Fruit fly (Drosophila melanogaster) whole organism, embryonic: ENCODE results near the gene CG42324.

Source experiments
- Awh ChIP-seq: fragments of 200-800 bp; sonication (Bioruptor generic); IDR thresholded peaks from 2 replicates; pipeline ENCODE4, ENCODE4 v1.3.6; 2022; ENCODE audit warnings: missing biosample characterization, missing genetic modification characterization
- BtbVII ChIP-seq: fragments of 200-800 bp; sonication (Bioruptor generic); optimal IDR thresholded peaks from 3 replicates; lab custom pipeline; 2017; ENCODE audit warnings: missing biosample characterization, mild to moderate bottlenecking, missing genetic modification characterization
- CG10654 ChIP-seq: fragments of 200-800 bp; sonication (Bioruptor generic); optimal IDR thresholded peaks from 2 replicates; lab custom pipeline; 2016; ENCODE audit warnings: missing biosample characterization, missing genetic modification characterization
- CG11560 ChIP-seq: fragments of 200-800 bp; sonication (Bioruptor generic); IDR thresholded peaks from 3 replicates; pipeline ENCODE4 v1.3.6; 2022; ENCODE audit warnings: missing biosample characterization, missing genetic modification characterization
- CG18599 ChIP-seq: fragments of 200-800 bp; sonication (Bioruptor generic); optimal IDR thresholded peaks from 3 replicates; lab custom pipeline; 2017; ENCODE audit warnings: missing biosample characterization, missing genetic modification characterization, mild to moderate bottlenecking, moderate library complexity, missing genetic modification reagents
- CG3065 ChIP-seq: fragments of 200-800 bp; sonication (Bioruptor generic); optimal IDR thresholded peaks from 2 replicates; lab custom pipeline; 2016; ENCODE audit warnings: missing biosample characterization, missing genetic modification characterization
- CG32532 ChIP-seq: fragments of 200-800 bp; sonication (Bioruptor generic); IDR thresholded peaks from 2 replicates; pipeline ENCODE4 v1.3.6; 2022; ENCODE audit warnings: missing biosample characterization, missing genetic modification characterization
- CG5180 ChIP-seq: fragments of 200-800 bp; sonication (Bioruptor generic); optimal IDR thresholded peaks from 3 replicates; lab custom pipeline; 2017; ENCODE audit warnings: missing biosample characterization, missing genetic modification characterization, mild to moderate bottlenecking, moderate library complexity, missing genetic modification reagents
- CG6791 ChIP-seq: fragments of 200-800 bp; sonication (Bioruptor generic); IDR thresholded peaks from 3 replicates; pipeline ENCODE4 v1.3.6; 2022; ENCODE audit warnings: missing biosample characterization, missing genetic modification characterization; ENCODE audit not compliant: partially characterized antibody
- Hey ChIP-seq: fragments of 200-800 bp; sonication (Bioruptor generic); optimal IDR thresholded peaks from 3 replicates; lab custom pipeline; 2018; ENCODE audit warnings: missing biosample characterization, mild to moderate bottlenecking, missing genetic modification characterization
- Hmr ChIP-seq: fragments of 200-800 bp; sonication (Bioruptor generic); optimal IDR thresholded peaks from 3 replicates; lab custom pipeline; 2017; ENCODE audit warnings: mild to moderate bottlenecking, missing biosample characterization, missing genetic modification reagents, missing genetic modification characterization
- Hsf ChIP-seq: fragments of 200-800 bp; sonication (Bioruptor generic); optimal IDR thresholded peaks from 3 replicates; lab custom pipeline; 2016; ENCODE audit warnings: missing biosample characterization, missing genetic modification characterization
- Lhr ChIP-seq: fragments of 200-800 bp; sonication (Bioruptor generic); optimal IDR thresholded peaks from 3 replicates; lab custom pipeline; 2017; ENCODE audit warnings: mild to moderate bottlenecking, missing biosample characterization, missing genetic modification reagents, missing genetic modification characterization
- Oli ChIP-seq: fragments of 200-800 bp; sonication (Bioruptor generic); optimal IDR thresholded peaks from 2 replicates; lab custom pipeline; 2018; ENCODE audit warnings: missing biosample characterization, mild to moderate bottlenecking, missing genetic modification characterization, moderate library complexity
- Ptx1 ChIP-seq: fragments of 200-800 bp; sonication (Bioruptor generic); IDR thresholded peaks from 2 replicates; pipeline ENCODE4 v1.3.6; 2022; ENCODE audit warnings: missing biosample characterization, missing genetic modification characterization
- Rx ChIP-seq: fragments of 200-800 bp; sonication (Bioruptor generic); IDR thresholded peaks from 2 replicates; pipeline ENCODE4 v1.3.6; 2022; ENCODE audit warnings: missing biosample characterization, missing genetic modification characterization
- bsh ChIP-seq, 2 experiments: fragments of 200-800 bp; sonication (Bioruptor generic); optimal IDR thresholded peaks; 2 replicates each; lab custom pipeline; 2017 to 2018; ENCODE audit warnings: mild to moderate bottlenecking in 2 of 2, missing biosample characterization in 2 of 2, missing genetic modification characterization in 2 of 2, moderate library complexity in 1 of 2
- caup ChIP-seq: fragments of 200-800 bp; sonication (Bioruptor generic); optimal IDR thresholded peaks from 3 replicates; lab custom pipeline; 2017; ENCODE audit warnings: missing biosample characterization, mild to moderate bottlenecking, missing genetic modification characterization, moderate library complexity; ENCODE audit not compliant: severe bottlenecking
- chinmo ChIP-seq: fragments of 200-800 bp; sonication (Bioruptor generic); IDR thresholded peaks from 4 replicates; pipeline ENCODE4 v1.3.6; 2022; ENCODE audit warnings: missing biosample characterization, missing genetic modification characterization; ENCODE audit not compliant: partially characterized antibody
- crol ChIP-seq: fragments of 200-800 bp; sonication (Bioruptor generic); IDR thresholded peaks from 2 replicates; pipeline ENCODE4 v1.3.6; 2022; ENCODE audit warnings: missing biosample characterization, missing genetic modification characterization
- exex ChIP-seq: fragments of 200-800 bp; sonication (Bioruptor generic); optimal IDR thresholded peaks from 4 replicates; lab custom pipeline; 2018; ENCODE audit warnings: missing biosample characterization, mild to moderate bottlenecking, missing genetic modification characterization, moderate library complexity
- ftz-f1 ChIP-seq: fragments of 200-800 bp; sonication (Bioruptor generic); optimal IDR thresholded peaks from 2 replicates; lab custom pipeline; 2016; ENCODE audit warnings: missing biosample characterization, missing genetic modification characterization
- gem ChIP-seq: fragments of 200-800 bp; sonication (Bioruptor generic); optimal IDR thresholded peaks from 2 replicates; lab custom pipeline; 2019; ENCODE audit warnings: missing biosample characterization, mild to moderate bottlenecking, missing genetic modification characterization, moderate library complexity
- grn ChIP-seq: fragments of 200-800 bp; sonication (Bioruptor generic); optimal IDR thresholded peaks from 3 replicates; lab custom pipeline; 2017; ENCODE audit warnings: missing biosample characterization, missing genetic modification characterization
- gro ChIP-seq: fragments of 200-800 bp; sonication (Bioruptor generic); optimal IDR thresholded peaks from 2 replicates; lab custom pipeline; 2016; ENCODE audit warnings: missing biosample characterization, missing genetic modification characterization
- hb ChIP-seq: fragments of 200-800 bp; sonication (Bioruptor generic); IDR thresholded peaks from 3 replicates; pipeline ENCODE4 v1.3.6; 2022; ENCODE audit warnings: missing biosample characterization, missing genetic modification characterization; ENCODE audit not compliant: partially characterized antibody
- lab ChIP-seq: fragments of 200-800 bp; sonication (Bioruptor generic); optimal IDR thresholded peaks from 3 replicates; lab custom pipeline; 2017; ENCODE audit warnings: missing biosample characterization, missing genetic modification characterization, mild to moderate bottlenecking, moderate library complexity, missing genetic modification reagents
- maf-S ChIP-seq: fragments of 200-800 bp; sonication (Bioruptor generic); optimal IDR thresholded peaks from 2 replicates; lab custom pipeline; 2016; ENCODE audit warnings: missing biosample characterization, missing genetic modification characterization
- mirr ChIP-seq: fragments of 200-800 bp; sonication (Bioruptor generic); optimal IDR thresholded peaks from 3 replicates; lab custom pipeline; 2018; ENCODE audit warnings: missing biosample characterization, mild to moderate bottlenecking, missing genetic modification characterization
- nom ChIP-seq: fragments of 200-800 bp; sonication (Bioruptor generic); optimal IDR thresholded peaks from 2 replicates; lab custom pipeline; 2017; ENCODE audit warnings: missing biosample characterization, missing genetic modification characterization, mild to moderate bottlenecking, moderate library complexity, missing genetic modification reagents
- onecut ChIP-seq: fragments of 200-800 bp; sonication (Bioruptor generic); IDR thresholded peaks from 2 replicates; pipeline ENCODE4 v1.3.6; 2022; ENCODE audit warnings: missing biosample characterization, missing genetic modification characterization
- peb ChIP-seq: fragments of 200-800 bp; sonication (Bioruptor generic); IDR thresholded peaks from 2 replicates; pipeline ENCODE4 v1.3.6; 2022; ENCODE audit warnings: missing biosample characterization, missing genetic modification characterization
- run ChIP-seq: fragments of 200-800 bp; sonication (Bioruptor generic); optimal IDR thresholded peaks from 3 replicates; lab custom pipeline; 2018; ENCODE audit warnings: missing biosample characterization, mild to moderate bottlenecking, missing genetic modification characterization
- sug ChIP-seq: fragments of 200-800 bp; optimal IDR thresholded peaks from 2 replicates; lab custom pipeline; 2019; ENCODE audit warnings: missing biosample characterization, mild to moderate bottlenecking, missing genetic modification characterization, moderate library complexity
- vvl ChIP-seq: fragments of 200-800 bp; sonication (Bioruptor generic); IDR thresholded peaks from 2 replicates; pipeline ENCODE4 v1.3.6; 2022; ENCODE audit warnings: missing biosample characterization, missing genetic modification characterization
- z ChIP-seq: fragments of 200-800 bp; sonication (Bioruptor generic); IDR thresholded peaks from 3 replicates; pipeline ENCODE4 v1.3.6; 2022; ENCODE audit warnings: missing biosample characterization, missing genetic modification characterization

CG42324 gene

dm6 chr3L:3427037-3427436, 45.2 kb upstream of the CG42324 start (continued):
- TF ChIP-seq Hmr (GFP tag; lab: Kevin White, UChicago) (peak; percentile 18), Awh (GFP tag; lab: Robert Waterston, UW) (no peak), CG3065 (no peak)
- TF ChIP-seq, all 482 proteins: peak for 16

dm6 chr3L:3431061-3431648, 41.1 kb upstream of the CG42324 start:
- TF ChIP-seq onecut (GFP tag; lab: Robert Waterston, UW) (peak; percentile 53), mirr (GFP tag; lab: Kevin White, UChicago) (peak; percentile 59), maf-S (GFP tag; lab: Kevin White, UChicago) (no peak), grn (GFP tag; lab: Kevin White, UChicago) (peak; percentile 19), exex (peak; percentile 84), gro (peak; percentile 20), z (GFP tag; lab: Robert Waterston, UW) (0 out of 3 replicates have a peak, but pooled peaks have one; percentile 14), vvl (GFP tag; lab: Robert Waterston, UW) (0 out of 2 replicates have a peak, but pooled peaks have one; percentile 6), sug (peak; percentile 37), crol (GFP tag; lab: Robert Waterston, UW) (peak; percentile 50), Hsf (GFP tag; lab: Kevin White, UChicago) (no peak), ftz-f1 (peak; percentile 66), Lhr (GFP tag; lab: Kevin White, UChicago) (no peak), chinmo (GFP tag; lab: Robert Waterston, UW) (0 out of 4 replicates have a peak, but pooled peaks have one; percentile 19), Ptx1 (GFP tag; lab: Robert Waterston, UW) (0 out of 2 replicates have a peak, but pooled peaks have one; percentile 7), peb (GFP tag; lab: Robert Waterston, UW) (no peak), CG5180 (GFP tag; lab: Kevin White, UChicago) (peak; percentile 33), gem (tag; lab: Kevin White, UChicago) (no peak), Oli (tag; lab: Kevin White, UChicago) (no peak), BtbVII (GFP tag; lab: Kevin White, UChicago) (peak; percentile 70), CG10654 (GFP tag; lab: Kevin White, UChicago) (no peak), hb (GFP tag; lab: Robert Waterston, UW) (no peak), caup (GFP tag; lab: Kevin White, UChicago) (no peak), CG32532 (GFP tag; lab: Robert Waterston, UW) (no peak), run (tag; lab: Kevin White, UChicago) (no peak), bsh (GFP tag; optimal IDR thresholded peaks at IDR 0.05; lab: Kevin White, UChicago) (no peak), Rx (GFP tag; lab: Robert Waterston, UW) (no peak), nom (GFP tag; lab: Kevin White, UChicago) (no peak), CG18599 (GFP tag; lab: Kevin White, UChicago) (peak; percentile 38), lab (peak; percentile 92), Hey (peak; percentile 29), CG6791 (no peak), CG11560 (tag; lab: Robert Waterston, UW) (no peak)
